Fruit fly (Drosophila melanogaster) whole organism, wandering third instar larva: ENCODE data around the gene CG13801.

ENCODE experiments used
- Abd-B ChIP-seq: fragments of >200 bp; optimal IDR thresholded peaks from 2 replicates; lab custom pipeline; 2017; ENCODE audit warnings: missing biosample characterization, missing genetic modification characterization
- CG9705 ChIP-seq: fragments of 200-800 bp; sonication (Bioruptor generic); optimal IDR thresholded peaks from 2 replicates; lab custom pipeline; 2018; ENCODE audit warnings: missing biosample characterization, mild to moderate bottlenecking, missing genetic modification characterization
- CrebA ChIP-seq: fragments of 200-800 bp; sonication (Bioruptor generic); optimal IDR thresholded peaks from 2 replicates; lab custom pipeline; 2016; ENCODE audit warnings: missing biosample characterization, mild to moderate bottlenecking, missing genetic modification characterization, borderline replicate concordance
- Dfd ChIP-seq: fragments of >200 bp; optimal IDR thresholded peaks from 2 replicates; lab custom pipeline; 2017; ENCODE audit warnings: missing biosample characterization, missing genetic modification characterization
- Dif ChIP-seq: fragments of 200-275, 200-300 bp; sonication (Bioruptor generic); optimal IDR thresholded peaks from 2 replicates; lab custom pipeline; 2018; ENCODE audit warnings: missing biosample characterization, missing genetic modification characterization; ENCODE audit not compliant: partially characterized antibody
- GATAd ChIP-seq: sonication (Bioruptor generic); optimal IDR thresholded peaks from 2 replicates; lab custom pipeline; 2016; ENCODE audit warnings: missing biosample characterization, missing genetic modification characterization
- HLH106 ChIP-seq: fragments of 200-800 bp; optimal IDR thresholded peaks from 3 replicates; lab custom pipeline; 2019; ENCODE audit warnings: missing biosample characterization, mild to moderate bottlenecking, missing genetic modification characterization, moderate library complexity
- Hnf4 ChIP-seq: fragments of 200-800 bp; sonication (Bioruptor generic); optimal IDR thresholded peaks from 2 replicates; lab custom pipeline; 2016; ENCODE audit warnings: missing biosample characterization, mild to moderate bottlenecking, missing genetic modification characterization
- Hr83 ChIP-seq: fragments of 200-300 bp; sonication (Bioruptor generic); optimal IDR thresholded peaks from 2 replicates; lab custom pipeline; 2016; ENCODE audit warnings: missing biosample characterization, mild to moderate bottlenecking, missing genetic modification characterization, moderate library complexity; ENCODE audit not compliant: poor library complexity, severe bottlenecking
- Jra ChIP-seq: sonication (Bioruptor generic); optimal IDR thresholded peaks from 2 replicates; lab custom pipeline; 2016; ENCODE audit warnings: missing biosample characterization, missing genetic modification characterization
- Mio ChIP-seq: sonication (Bioruptor generic); optimal IDR thresholded peaks from 2 replicates; lab custom pipeline; 2016; ENCODE audit warnings: missing biosample characterization, missing genetic modification characterization
- Myc ChIP-seq: fragments of >200 bp; optimal IDR thresholded peaks from 2 replicates; lab custom pipeline; 2017
- N ChIP-seq: fragments of >200 bp; optimal IDR thresholded peaks from 2 replicates; lab custom pipeline; 2018; ENCODE audit warnings: missing biosample characterization, missing external identifiers, missing genetic modification characterization
- OdsH ChIP-seq: fragments of 200-800 bp; sonication (Bioruptor generic); optimal IDR thresholded peaks from 2 replicates; lab custom pipeline; 2016; ENCODE audit warnings: missing biosample characterization, mild to moderate bottlenecking, missing genetic modification characterization
- Rel ChIP-seq, 2 experiments: fragments of 200-800 bp; sonication (Bioruptor generic) in 1 of 2; optimal IDR thresholded peaks; 2 replicates in 1 of 2; 3 replicates in 1 of 2; lab custom pipeline; 2016 to 2019; ENCODE audit warnings: mild to moderate bottlenecking in 2 of 2, missing biosample characterization in 2 of 2, missing genetic modification characterization in 2 of 2, moderate library complexity in 1 of 2
- Sp1 ChIP-seq: fragments of 200-800 bp; sonication (Bioruptor generic); optimal IDR thresholded peaks from 3 replicates; lab custom pipeline; 2019; ENCODE audit warnings: missing biosample characterization, mild to moderate bottlenecking, missing genetic modification characterization, moderate library complexity
- Vsx2 ChIP-seq: fragments of 200-300, 225-300 bp; sonication (Bioruptor generic); optimal IDR thresholded peaks from 2 replicates; lab custom pipeline; 2018; ENCODE audit warnings: missing biosample characterization, missing genetic modification characterization; ENCODE audit not compliant: partially characterized antibody
- br ChIP-seq: fragments of 200-800 bp; sonication (Bioruptor generic); optimal IDR thresholded peaks from 2 replicates; lab custom pipeline; 2016; ENCODE audit warnings: missing biosample characterization, missing genetic modification characterization
- brk ChIP-seq: fragments of 200-800 bp; sonication (Bioruptor generic); optimal IDR thresholded peaks from 2 replicates; lab custom pipeline; 2016; ENCODE audit warnings: missing biosample characterization, mild to moderate bottlenecking, missing genetic modification characterization
- dl ChIP-seq, 2 experiments: fragments of 175-275, 200-275 bp in 1 of 2; fragments of 200-275 bp in 1 of 2; sonication (Bioruptor generic); optimal IDR thresholded peaks; lab custom pipeline; 2018; ENCODE audit warnings: mild to moderate bottlenecking in 2 of 2, missing biosample characterization in 2 of 2, missing genetic modification characterization in 2 of 2, moderate library complexity in 2 of 2; ENCODE audit not compliant: partially characterized antibody in 2 of 2, insufficient read depth in 1 of 2
- dmrt93B ChIP-seq: fragments of 200-800 bp; sonication (Bioruptor generic); optimal IDR thresholded peaks from 2 replicates; lab custom pipeline; 2018; ENCODE audit warnings: missing biosample characterization, mild to moderate bottlenecking, missing genetic modification characterization
- dsf ChIP-seq: sonication (Bioruptor generic); optimal IDR thresholded peaks from 2 replicates; lab custom pipeline; 2016; ENCODE audit warnings: missing biosample characterization, missing genetic modification characterization, borderline replicate concordance
- ey ChIP-seq: fragments of 200-800 bp; sonication (Bioruptor generic); optimal IDR thresholded peaks from 2 replicates; lab custom pipeline; 2016; ENCODE audit warnings: missing biosample characterization, missing genetic modification characterization
- foxo ChIP-seq, 2 experiments: fragments of 200-800 bp; sonication (Bioruptor generic); optimal IDR thresholded peaks; 2 replicates in 1 of 2; 3 replicates in 1 of 2; lab custom pipeline; 2016 to 2017; ENCODE audit warnings: missing biosample characterization in 2 of 2, missing genetic modification characterization in 2 of 2
- fru ChIP-seq: fragments of 200-800 bp; sonication (Bioruptor generic); optimal IDR thresholded peaks from 3 replicates; lab custom pipeline; 2016; ENCODE audit warnings: missing biosample characterization, mild to moderate bottlenecking, missing genetic modification characterization
- h ChIP-seq: fragments of 200-800 bp; sonication (Bioruptor generic); optimal IDR thresholded peaks from 3 replicates; lab custom pipeline; 2016; ENCODE audit warnings: missing biosample characterization, mild to moderate bottlenecking, missing genetic modification characterization
- jim ChIP-seq: fragments of 175-275, 200-325 bp; sonication (Bioruptor generic); optimal IDR thresholded peaks from 2 replicates; lab custom pipeline; 2016; ENCODE audit warnings: missing biosample characterization, mild to moderate bottlenecking, missing genetic modification characterization
- lola ChIP-seq: fragments of >200 bp; optimal IDR thresholded peaks from 2 replicates; lab custom pipeline; 2017; ENCODE audit warnings: missing biosample characterization, missing genetic modification characterization
- pan ChIP-seq: fragments of >200 bp; optimal IDR thresholded peaks from 2 replicates; lab custom pipeline; 2017
- sv ChIP-seq: fragments of 200-800 bp; sonication (Bioruptor generic); optimal IDR thresholded peaks from 3 replicates; lab custom pipeline; 2016; ENCODE audit warnings: missing biosample characterization, missing genetic modification characterization
- tai ChIP-seq: sonication (Bioruptor generic); optimal IDR thresholded peaks from 2 replicates; lab custom pipeline; 2016; ENCODE audit warnings: missing biosample characterization, missing genetic modification characterization
- usp ChIP-seq: fragments of >200 bp; optimal IDR thresholded peaks from 2 replicates; lab custom pipeline; 2017; ENCODE audit warnings: missing biosample characterization, missing genetic modification characterization
- woc ChIP-seq: sonication (Bioruptor generic); optimal IDR thresholded peaks from 2 replicates; lab custom pipeline; 2016; ENCODE audit warnings: missing biosample characterization, mild to moderate bottlenecking, missing genetic modification characterization

The CG13801 gene

dm6 chr3L:2400227-2400840, 40.0 kb downstream of the CG13801 start:
- TF ChIP-seq CG9705 (GFP tag; lab: Kevin White, UChicago) (no peak), dsf (GFP tag; lab: Kevin White, UChicago) (no peak), h (GFP tag; lab: Kevin White, UChicago) (peak; percentile 29), sv (GFP tag; lab: Kevin White, UChicago) (no peak)

dm6 chr3L:2402206-2402605, 41.8 kb downstream of the CG13801 start:
- TF ChIP-seq fru, result peak; percentile 22
- peak; percentile 52 for TF ChIP-seq CrebA (GFP tag; lab: Kevin White, UChicago)
- TF ChIP-seq HLH106 (tag; lab: Kevin White, UChicago), result no peak
- no peak for TF ChIP-seq sv (GFP tag; lab: Kevin White, UChicago)

dm6 chr3L:2407271-2407670, 46.9 kb downstream of the CG13801 start:
- TF ChIP-seq Hnf4 (GFP tag; lab: Kevin White, UChicago) (no peak), dmrt93B (GFP tag; lab: Kevin White, UChicago) (no peak), jim (GFP tag; lab: Kevin White, UChicago) (no peak), N (GFP tag; lab: Kevin White, UChicago) (no peak), dl (GFP tag; optimal IDR thresholded peaks at IDR 0.05; lab: Kevin White, UChicago; ENCODE audit: insufficient read depth in 1 of 2, partially characterized antibody in 2 of 2) (no peak), woc (GFP tag; lab: Kevin White, UChicago) (no peak), sv (GFP tag; lab: Kevin White, UChicago) (no peak), Jra (GFP tag; lab: Kevin White, UChicago) (no peak), Dif (no peak), Dfd (no peak), usp (GFP tag; lab: Kevin White, UChicago) (no peak), Hr83 (GFP tag; lab: Kevin White, UChicago) (no peak), HLH106 (tag; lab: Kevin White, UChicago) (no peak), CrebA (GFP tag; lab: Kevin White, UChicago) (no peak), OdsH (GFP tag; lab: Kevin White, UChicago) (no peak), dsf (GFP tag; lab: Kevin White, UChicago) (no peak)

dm6 chr3L:2407945-2408344, 47.6 kb downstream of the CG13801 start:
- TF ChIP-seq usp (GFP tag; lab: Kevin White, UChicago), result no peak
- TF ChIP-seq Vsx2, result peak; percentile 28
- TF ChIP-seq, all 38 proteins: peak for 1

- TF ChIP-seq brk (GFP tag; lab: Kevin White, UChicago), result no peak
- no peak for TF ChIP-seq br (GFP tag; lab: Kevin White, UChicago)
- TF ChIP-seq Myc (lab: Kevin White, UChicago), result no peak
- TF ChIP-seq fru, result peak; percentile 42
- no peak for TF ChIP-seq Abd-B (GFP tag; lab: Kevin White, UChicago)
- no peak for TF ChIP-seq sv (GFP tag; lab: Kevin White, UChicago)
- TF ChIP-seq, all 38 proteins: peak for 1
These were observed 48.9 kb downstream of the CG13801 start for dm6 chr3L:2409289-2409688.

dm6 chr3L:2410869-2411268, 50.5 kb downstream of the CG13801 start:
- peak; percentile 15 for TF ChIP-seq OdsH (GFP tag; lab: Kevin White, UChicago)
- peak; percentile 51 for TF ChIP-seq h (GFP tag; lab: Kevin White, UChicago)
- no peak for TF ChIP-seq CrebA (GFP tag; lab: Kevin White, UChicago)
- TF ChIP-seq foxo (GFP tag; optimal IDR thresholded peaks at IDR 0.05; lab: Kevin White, UChicago), result peak in 1 of 2 experiments; percentile 31
- TF ChIP-seq, all 38 proteins: peak for 3

dm6 chr3L:2411564-2412080, 51.3 kb downstream of the CG13801 start:
- no peak for TF ChIP-seq CrebA (GFP tag; lab: Kevin White, UChicago)
- TF ChIP-seq ey (GFP tag; lab: Kevin White, UChicago), result peak; percentile 52
- TF ChIP-seq GATAd (GFP tag; lab: Kevin White, UChicago), result no peak
- peak; percentile 74 for TF ChIP-seq OdsH (GFP tag; lab: Kevin White, UChicago)
- no peak for TF ChIP-seq pan (lab: Kevin White, UChicago)
- no peak for TF ChIP-seq N (GFP tag; lab: Kevin White, UChicago)
- TF ChIP-seq Sp1 (GFP tag; lab: Kevin White, UChicago), result peak; percentile 66
- peak; percentile 17 for TF ChIP-seq Hnf4 (GFP tag; lab: Kevin White, UChicago)
- TF ChIP-seq Dfd, result no peak
- peak; percentile 17 for TF ChIP-seq dmrt93B (GFP tag; lab: Kevin White, UChicago)
- TF ChIP-seq Vsx2, result no peak
- peak; percentile 99 for TF ChIP-seq fru
- no peak for TF ChIP-seq Dif
- TF ChIP-seq lola (GFP tag; lab: Kevin White, UChicago), result no peak
- peak; percentile 67 for TF ChIP-seq brk (GFP tag; lab: Kevin White, UChicago)
- TF ChIP-seq tai (GFP tag; lab: Kevin White, UChicago), result no peak
- no peak for TF ChIP-seq Mio (GFP tag; lab: Kevin White, UChicago)
- TF ChIP-seq Rel (GFP tag; optimal IDR thresholded peaks at IDR 0.05; lab: Kevin White, UChicago), result no peak
- no peak for TF ChIP-seq Rel (tag; optimal IDR thresholded peaks at IDR 0.05; lab: Kevin White, UChicago)
- TF ChIP-seq dsf (GFP tag; lab: Kevin White, UChicago), result no peak
